Worm (Caenorhabditis elegans): ENCODE results near the gene exos-8.

Gene exos-8

ce11 chrII:6752850-6753249, 11.4 kb downstream of the exos-8 start, which contains the start of gene F41G3.21:
Gene F41G3.21, minus strand, starts transcription at chrII:6752950.
- no peak for TF ChIP-seq F10E7.11 (tag; optimal IDR thresholded peaks at IDR 0.05)
- no peak for TF ChIP-seq ztf-25 (GFP tag; IDR thresholded peaks at IDR 0.05)
- no peak for TF ChIP-seq cebp-1 (GFP tag; IDR thresholded peaks at IDR 0.05)
- no peak for TF ChIP-seq cebp-1 (tag; optimal IDR thresholded peaks at IDR 0.05)
- TF ChIP-seq mel-28 (tag; optimal IDR thresholded peaks at IDR 0.05; ENCODE audit: borderline replicate concordance), result no peak
- TF ChIP-seq lin-40 (tag; optimal IDR thresholded peaks at IDR 0.05), result no peak
- no peak for TF ChIP-seq F23B12.7 (tag; optimal IDR thresholded peaks at IDR 0.05; ENCODE audit: insufficient read depth)
- no peak for TF ChIP-seq ceh-91 (GFP tag; IDR thresholded peaks at IDR 0.05)
- no peak for TF ChIP-seq somi-1 (GFP tag; optimal IDR thresholded peaks at IDR 0.05)
- no peak for TF ChIP-seq F55B11.4 (tag; optimal IDR thresholded peaks at IDR 0.05; ENCODE audit: borderline replicate concordance, insufficient read depth)
- no peak for TF ChIP-seq snpc-1.3 (tag; optimal IDR thresholded peaks at IDR 0.05; ENCODE audit: insufficient read depth)

- TF ChIP-seq F57A8.1 (GFP tag; optimal IDR thresholded peaks at IDR 0.05), result no peak
- TF ChIP-seq hmg-1.2 (GFP tag; IDR thresholded peaks at IDR 0.05), result no peak
- no peak for TF ChIP-seq lin-54 (GFP tag; optimal IDR thresholded peaks at IDR 0.05)
- no peak for TF ChIP-seq T26A5.8 (tag; optimal IDR thresholded peaks at IDR 0.05)
- TF ChIP-seq dox-1 (GFP tag; IDR thresholded peaks at IDR 0.05), result no peak
- TF ChIP-seq repo-1 (tag; optimal IDR thresholded peaks at IDR 0.05), result no peak
- TF ChIP-seq ekl-4 (GFP tag; IDR thresholded peaks at IDR 0.05), result no peak
- no peak for TF ChIP-seq lsy-27 (tag; optimal IDR thresholded peaks at IDR 0.05; ENCODE audit: borderline replicate concordance, insufficient read depth)
- no peak for TF ChIP-seq Y95B8A.8 (GFP tag; IDR thresholded peaks at IDR 0.05)
- no peak for TF ChIP-seq B0019.2 (GFP tag; conservative IDR thresholded peaks at IDR 0.05)
- TF ChIP-seq F52B5.7 (tag; optimal IDR thresholded peaks at IDR 0.05), result no peak
- TF ChIP-seq attf-5 (GFP tag; optimal IDR thresholded peaks at IDR 0.05), result no peak
- no peak for TF ChIP-seq ceh-79 (tag; optimal IDR thresholded peaks at IDR 0.05)
- TF ChIP-seq B0261.1 (tag; optimal IDR thresholded peaks at IDR 0.05), result no peak
- TF ChIP-seq Y67H2A.10 (GFP tag; conservative IDR thresholded peaks at IDR 0.05), result no peak
- no peak for TF ChIP-seq nfya-1 (tag; optimal IDR thresholded peaks at IDR 0.05; ENCODE audit: borderline replicate concordance, insufficient read depth)
These were observed 13.3 kb downstream of the exos-8 start, which contains the start of the genes srx-95 and fis-1 for ce11 chrII:6754671-6755224. Gene srx-95, minus strand, starts transcription at chrII:6754771. Gene fis-1, plus strand, starts transcription at chrII:6755174.

DNA sequence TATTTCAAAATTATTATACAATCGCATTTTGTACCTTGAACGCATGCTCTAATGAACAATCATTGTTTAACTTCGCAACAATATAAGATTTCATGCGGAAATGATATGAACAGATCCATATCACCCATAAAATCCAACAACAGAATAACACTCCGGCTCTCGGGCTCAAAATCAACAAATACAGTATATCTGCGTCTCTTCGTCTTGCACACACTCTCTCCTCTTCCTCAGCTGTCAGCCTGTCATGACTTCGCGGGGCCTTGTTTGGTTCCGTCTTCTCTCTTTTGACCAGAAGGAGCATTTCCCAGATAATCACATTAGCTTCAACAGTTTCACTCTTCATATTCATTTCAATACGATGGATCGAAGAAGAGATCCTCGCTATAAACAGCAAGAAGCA, 14.7 kb downstream of the exos-8 start, which contains the start of gene F41G3.3:
TSS of gene F41G3.3 (plus strand) at position 301 of the 400 bp plus-strand sequence.
- TF ChIP-seq lsy-27 (tag; optimal IDR thresholded peaks at IDR 0.05; ENCODE audit: borderline replicate concordance, insufficient read depth), result no peak
- TF ChIP-seq nhr-120 (GFP tag; IDR thresholded peaks at IDR 0.05), result no peak

ce11 chrII:6764734-6765133, 23.2 kb downstream of the exos-8 start, which contains the start of gene nlp-50:
Gene nlp-50, plus strand, starts transcription at chrII:6765034.
- no peak for TF ChIP-seq snpc-4 (GFP tag; optimal IDR thresholded peaks at IDR 0.05)
- TF ChIP-seq snpc-4 (tag; optimal IDR thresholded peaks at IDR 0.05), result no peak
- TF ChIP-seq mxl-1 (tag; optimal IDR thresholded peaks at IDR 0.05), result no peak
- TF ChIP-seq ztf-6 (GFP tag; IDR thresholded peaks at IDR 0.05), result no peak
- TF ChIP-seq unc-130 (GFP tag; optimal IDR thresholded peaks at IDR 0.05), result no peak
